Worm (Caenorhabditis elegans) whole organism, late embryonic: Measurements from ENCODE around the gene mks-1.

Experiments used
- C38D4.7 ChIP-seq: fragments of 200-800 bp; sonication (Bioruptor generic); optimal IDR thresholded peaks from 2 replicates; lab custom pipeline; 2018; ENCODE audit warnings: mild to moderate bottlenecking, missing genetic modification characterization, moderate library complexity, missing compliant biosample characterization
- K02D7.2 ChIP-seq: sonication (generic microtip); optimal IDR thresholded peaks from 2 replicates; lab custom pipeline; 2017; ENCODE audit warnings: mild to moderate bottlenecking, missing genetic modification characterization, missing compliant biosample characterization
- K09A11.1 ChIP-seq: sonication (generic microtip); optimal IDR thresholded peaks from 2 replicates; lab custom pipeline; 2017; ENCODE audit warnings: antibody characterized with exemption, mild to moderate bottlenecking, missing genetic modification characterization, missing compliant biosample characterization; ENCODE audit not compliant: insufficient read depth
- T23F11.4 ChIP-seq: fragments of 200-800 bp; sonication (Bioruptor generic); optimal IDR thresholded peaks from 2 replicates; lab custom pipeline; 2018; ENCODE audit warnings: mild to moderate bottlenecking, missing genetic modification characterization, missing compliant biosample characterization
- Y22D7AL.16 ChIP-seq: sonication (generic microtip); optimal IDR thresholded peaks from 2 replicates; lab custom pipeline; 2016; ENCODE audit warnings: missing genetic modification characterization, missing compliant biosample characterization
- ahr-1 ChIP-seq: sonication (generic microtip); optimal IDR thresholded peaks from 2 replicates; lab custom pipeline; 2016; ENCODE audit warnings: missing genetic modification characterization, missing compliant biosample characterization
- ama-1 ChIP-seq: fragments of 150-350 bp; optimal IDR thresholded peaks from 2 replicates; lab custom pipeline; 2014
- ceh-14 ChIP-seq: sonication (generic microtip); optimal IDR thresholded peaks from 2 replicates; lab custom pipeline; 2016; ENCODE audit warnings: missing genotype, missing genetic modification characterization, missing compliant biosample characterization
- ceh-18 ChIP-seq: sonication (generic microtip); optimal IDR thresholded peaks from 2 replicates; lab custom pipeline; 2016; ENCODE audit warnings: missing genetic modification characterization, missing compliant biosample characterization
- ceh-19 ChIP-seq: fragments of 200-800 bp; sonication (Bioruptor generic); optimal IDR thresholded peaks from 2 replicates; lab custom pipeline; 2018; ENCODE audit warnings: mild to moderate bottlenecking, missing genetic modification characterization, missing compliant biosample characterization
- ceh-30 ChIP-seq: fragments of 150-350 bp; optimal IDR thresholded peaks from 2 replicates; lab custom pipeline; 2014; ENCODE audit warnings: missing biosample characterization, missing genetic modification characterization
- ceh-31 ChIP-seq: sonication (generic microtip); optimal IDR thresholded peaks from 2 replicates; lab custom pipeline; 2016; ENCODE audit warnings: missing genetic modification characterization, missing compliant biosample characterization
- ceh-34 ChIP-seq: sonication (generic microtip); optimal IDR thresholded peaks from 2 replicates; lab custom pipeline; 2016; ENCODE audit warnings: mild to moderate bottlenecking, missing genetic modification characterization, missing compliant biosample characterization
- dve-1 ChIP-seq: sonication (generic microtip); optimal IDR thresholded peaks from 2 replicates; lab custom pipeline; 2017; ENCODE audit warnings: antibody characterized with exemption, mild to moderate bottlenecking, missing genetic modification characterization, missing compliant biosample characterization
- elt-2 ChIP-seq: sonication (generic microtip); optimal IDR thresholded peaks from 2 replicates; lab custom pipeline; 2016; ENCODE audit warnings: missing genetic modification reagents, missing genetic modification characterization, missing compliant biosample characterization
- fax-1 ChIP-seq: sonication (generic microtip); optimal IDR thresholded peaks from 2 replicates; lab custom pipeline; 2016; ENCODE audit warnings: missing genotype, missing genetic modification characterization, missing compliant biosample characterization
- fkh-10 ChIP-seq: fragments of 150-350 bp; optimal IDR thresholded peaks from 2 replicates; lab custom pipeline; 2014; ENCODE audit warnings: missing biosample characterization, missing genetic modification reagents, missing genetic modification characterization
- fkh-6 ChIP-seq: sonication (generic microtip); optimal IDR thresholded peaks from 2 replicates; lab custom pipeline; 2016; ENCODE audit warnings: missing genetic modification characterization, missing compliant biosample characterization
- hlh-13 ChIP-seq: fragments of 200-800 bp; sonication (Bioruptor generic); optimal IDR thresholded peaks from 2 replicates; lab custom pipeline; 2018; ENCODE audit warnings: mild to moderate bottlenecking, missing genetic modification characterization, missing compliant biosample characterization
- hlh-15 ChIP-seq: sonication (generic microtip); optimal IDR thresholded peaks from 2 replicates; lab custom pipeline; 2016; ENCODE audit warnings: missing genetic modification characterization, missing compliant biosample characterization
- hlh-8 ChIP-seq: sonication (generic microtip); optimal IDR thresholded peaks from 2 replicates; lab custom pipeline; 2016; ENCODE audit warnings: missing genotype, missing genetic modification characterization, missing compliant biosample characterization
- lin-11 ChIP-seq: fragments of 200-800 bp; sonication (Bioruptor generic); optimal IDR thresholded peaks from 2 replicates; lab custom pipeline; 2018; ENCODE audit warnings: mild to moderate bottlenecking, missing genetic modification characterization, missing compliant biosample characterization
- nhr-11 ChIP-seq: fragments of 150-350 bp; optimal IDR thresholded peaks from 2 replicates; lab custom pipeline; 2014; ENCODE audit warnings: missing biosample characterization, missing genetic modification characterization
- pag-3 ChIP-seq: sonication (generic microtip); optimal IDR thresholded peaks from 2 replicates; lab custom pipeline; 2016; ENCODE audit warnings: missing compliant biosample characterization, missing genetic modification characterization, borderline replicate concordance
- pat-9 ChIP-seq: fragments of 200-800 bp; sonication (Bioruptor generic); optimal IDR thresholded peaks from 2 replicates; lab custom pipeline; 2018; ENCODE audit warnings: mild to moderate bottlenecking, missing genetic modification characterization, moderate library complexity, missing compliant biosample characterization
- pax-1 ChIP-seq: fragments of 150-350 bp; optimal IDR thresholded peaks from 2 replicates; lab custom pipeline; 2014; ENCODE audit warnings: missing biosample characterization, missing genetic modification characterization
- pha-2 ChIP-seq: sonication (generic microtip); optimal IDR thresholded peaks from 2 replicates; lab custom pipeline; 2017; ENCODE audit warnings: mild to moderate bottlenecking, missing genetic modification characterization, missing compliant biosample characterization
- pha-4 ChIP-seq: fragments of 150-350 bp; optimal IDR thresholded peaks from 2 replicates; lab custom pipeline; 2018; ENCODE audit warnings: missing biosample characterization, missing genetic modification reagents, missing genetic modification characterization
- sdc-2 ChIP-seq: sonication (generic microtip); optimal IDR thresholded peaks from 2 replicates; lab custom pipeline; 2016; ENCODE audit warnings: missing genotype, missing genetic modification characterization, missing compliant biosample characterization
- syd-9 ChIP-seq: sonication (generic microtip); optimal IDR thresholded peaks from 2 replicates; lab custom pipeline; 2016; ENCODE audit warnings: mild to moderate bottlenecking, missing genetic modification characterization, moderate library complexity, missing compliant biosample characterization
- unc-3 ChIP-seq, 2 experiments: fragments of 200-800 bp in 1 of 2; sonication (Bioruptor generic) in 1 of 2; sonication (generic microtip) in 1 of 2; conservative IDR thresholded peaks in 1 of 2; optimal IDR thresholded peaks in 1 of 2; 2 replicates each; pipeline versions ENCODE4 v1.3.6 to Lab custom; 2016 to 2022; ENCODE audit warnings: missing compliant biosample characterization in 2 of 2, missing genetic modification characterization in 2 of 2, missing genetic modification reagents in 1 of 2
- unc-55 ChIP-seq: sonication (generic microtip); optimal IDR thresholded peaks from 2 replicates; lab custom pipeline; 2017; ENCODE audit warnings: missing biosample characterization, missing genetic modification reagents, missing genetic modification characterization
- zip-5 ChIP-seq: sonication (generic microtip); optimal IDR thresholded peaks from 2 replicates; lab custom pipeline; 2016; ENCODE audit warnings: missing genetic modification characterization, missing compliant biosample characterization

mks-1 gene

ce11 chrIII:3185232-3185631 lies 848 bp upstream of the mks-1 start:
- TF ChIP-seq elt-2 (tag; lab: Kevin White, UChicago) (no peak), fkh-6 (tag; lab: Kevin White, UChicago) (no peak), pag-3 (tag; lab: Kevin White, UChicago) (no peak), ceh-31 (tag; lab: Kevin White, UChicago) (no peak), Y22D7AL.16 (tag; lab: Kevin White, UChicago) (no peak), ama-1 (no peak), ceh-30 (tag; lab: Kevin White, UChicago) (no peak), pax-1 (tag; lab: Kevin White, UChicago) (no peak), pha-4 (no peak), hlh-15 (no peak), zip-5 (no peak), ceh-19 (GFP tag; lab: Kevin White, UChicago) (no peak), pat-9 (tag; lab: Kevin White, UChicago) (no peak), nhr-11 (no peak), ceh-34 (tag; lab: Kevin White, UChicago) (no peak), ceh-14 (tag; lab: Kevin White, UChicago) (no peak), K09A11.1 (tag; lab: Kevin White, UChicago) (no peak), C38D4.7 (no peak)

DNA sequence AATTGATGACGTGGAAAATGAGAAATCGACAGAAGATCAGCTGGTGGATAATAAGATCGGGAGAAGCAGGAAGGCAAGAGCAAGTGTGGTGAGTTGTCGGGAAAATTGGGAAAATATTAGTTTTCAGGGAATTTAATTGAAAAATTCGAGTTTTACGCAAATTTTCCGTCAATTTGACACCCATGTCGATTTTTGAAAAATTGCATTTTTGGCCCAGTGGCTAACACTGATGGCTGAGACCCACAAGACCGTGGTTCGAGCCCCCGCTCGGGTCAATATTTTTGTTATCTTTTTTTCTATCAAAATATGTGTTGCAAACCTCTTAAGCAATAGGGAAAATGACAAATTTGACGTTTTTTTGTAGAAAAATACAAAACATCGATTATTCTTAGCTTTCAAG lies 2.5 kb downstream of the mks-1 start:
- TF ChIP-seq unc-3 (GFP tag; conservative IDR thresholded peaks at IDR 0.05; lab: Robert Waterston, UW): no peak
- TF ChIP-seq unc-3 (tag; optimal IDR thresholded peaks at IDR 0.05; lab: Kevin White, UChicago): no peak
- no peak for TF ChIP-seq ahr-1 (tag; lab: Kevin White, UChicago)
- no peak for TF ChIP-seq fkh-10 (GFP tag; lab: Kevin White, UChicago)
- TF ChIP-seq K02D7.2 (tag; lab: Kevin White, UChicago): no peak
- TF ChIP-seq hlh-13 (GFP tag; lab: Kevin White, UChicago): no peak
- no peak for TF ChIP-seq ceh-18 (tag; lab: Kevin White, UChicago)
- no peak for TF ChIP-seq T23F11.4
- no peak for TF ChIP-seq C38D4.7
- TF ChIP-seq pag-3 (tag; lab: Kevin White, UChicago): no peak
- TF ChIP-seq unc-55 (GFP tag; lab: Kevin White, UChicago): no peak

ce11 chrIII:3190660-3191059 lies 4.6 kb downstream of the mks-1 start:
- TF ChIP-seq pha-2 (tag; lab: Kevin White, UChicago): no peak

- TF ChIP-seq ceh-14 (tag; lab: Kevin White, UChicago): no peak
- no peak for TF ChIP-seq elt-2 (tag; lab: Kevin White, UChicago)
- no peak for TF ChIP-seq pha-4
- no peak for TF ChIP-seq pag-3 (tag; lab: Kevin White, UChicago)
- TF ChIP-seq lin-11 (tag; lab: Kevin White, UChicago): no peak
Observed at ce11 chrIII:3191195-3191594, 5.1 kb downstream of the mks-1 start, which contains the start of gene R148.8. Gene R148.8, plus strand, starts transcription at chrIII:3191495.

DNA sequence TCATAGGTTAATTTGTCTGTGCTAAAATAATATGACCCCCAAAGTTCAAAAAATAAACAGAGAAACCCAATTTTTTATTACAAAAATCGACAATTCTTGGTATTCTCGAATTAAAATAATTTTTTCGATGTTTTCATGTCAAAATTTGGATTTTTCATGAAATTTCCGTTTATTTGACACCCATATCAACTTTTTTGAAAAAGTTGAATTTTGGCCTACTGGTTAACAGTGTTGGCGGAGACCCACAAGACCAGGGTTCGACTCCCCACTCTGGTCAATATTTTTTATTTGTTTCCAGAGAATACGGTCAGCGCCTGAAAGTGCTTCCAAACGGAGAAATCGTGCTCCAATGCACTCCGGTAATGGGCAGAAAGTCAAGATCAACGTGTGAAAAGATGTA lies 5.6 kb downstream of the mks-1 start:
- TF ChIP-seq syd-9 (tag; lab: Kevin White, UChicago): no peak
- no peak for TF ChIP-seq pat-9 (tag; lab: Kevin White, UChicago)
- no peak for TF ChIP-seq nhr-11
- no peak for TF ChIP-seq hlh-13 (GFP tag; lab: Kevin White, UChicago)
- no peak for TF ChIP-seq dve-1 (tag; lab: Kevin White, UChicago)
- no peak for TF ChIP-seq pha-2 (tag; lab: Kevin White, UChicago)
- TF ChIP-seq hlh-8 (tag; lab: Kevin White, UChicago): no peak
- TF ChIP-seq fax-1 (tag; lab: Kevin White, UChicago): no peak
- no peak for TF ChIP-seq sdc-2
- TF ChIP-seq ahr-1 (tag; lab: Kevin White, UChicago): no peak
